Worm (Caenorhabditis elegans): ENCODE results near the gene C13G3.1.

The C13G3.1 gene

ce11 chrV:10967594-10968273 lies 44.5 kb downstream of the C13G3.1 start (continued):
- TF ChIP-seq lag-1 (GFP tag; IDR thresholded peaks at IDR 0.05) (no peak), attf-6 (GFP tag; IDR thresholded peaks at IDR 0.05) (0 out of 2 replicates have a peak, but pooled peaks have one; percentile 13), lin-54 (GFP tag; optimal IDR thresholded peaks at IDR 0.05) (peak; percentile 47), die-1 (tag; optimal IDR thresholded peaks at IDR 0.05) (no peak), madf-8 (GFP tag; conservative IDR thresholded peaks at IDR 0.05) (no peak), ama-1 (optimal IDR thresholded peaks at IDR 0.05) (no peak), ama-1 (GFP tag; optimal IDR thresholded peaks at IDR 0.05) (peak in 1 of 2 experiments; percentile 92), T07F8.4 (tag; optimal IDR thresholded peaks at IDR 0.05) (peak; percentile 38), zfh-2 (GFP tag; conservative IDR thresholded peaks at IDR 0.05) (no peak), C17E4.6 (GFP tag; IDR thresholded peaks at IDR 0.05) (no peak), atf-7 (tag; optimal IDR thresholded peaks at IDR 0.05) (peak; percentile 78), nfya-2 (GFP tag; IDR thresholded peaks at IDR 0.05) (no peak), F55B11.4 (tag; optimal IDR thresholded peaks at IDR 0.05; ENCODE audit: borderline replicate concordance, insufficient read depth) (no peak), somi-1 (GFP tag; optimal IDR thresholded peaks at IDR 0.05) (no peak), him-1 (tag; optimal IDR thresholded peaks at IDR 0.05) (peak; percentile 76), let-526 (GFP tag; IDR thresholded peaks at IDR 0.05) (no peak), Y53F4B.3 (GFP tag; IDR thresholded peaks at IDR 0.05) (no peak), ztf-26 (tag; optimal IDR thresholded peaks at IDR 0.05) (no peak), madf-3 (GFP tag; IDR thresholded peaks at IDR 0.05) (0 out of 2 replicates have a peak, but pooled peaks have one; percentile 15), repo-1 (tag; optimal IDR thresholded peaks at IDR 0.05) (peak; percentile 74), B0336.3 (GFP tag; IDR thresholded peaks at IDR 0.05) (no peak; the same call in 1 of the 2 replicates), K11D2.4 (GFP tag; IDR thresholded peaks at IDR 0.05) (no peak), ets-4 (GFP tag; optimal IDR thresholded peaks at IDR 0.05) (peak; percentile 72), gei-17 (GFP tag; optimal IDR thresholded peaks at IDR 0.05) (no peak), lin-26 (GFP tag; IDR thresholded peaks at IDR 0.05) (peak; percentile 17; the same call in 1 of the 2 replicates), tlf-1 (GFP tag; optimal IDR thresholded peaks at IDR 0.05) (peak; percentile 50), F37B4.10 (GFP tag; IDR thresholded peaks at IDR 0.05) (no peak), rpc-1 (optimal IDR thresholded peaks at IDR 0.05) (no peak), rpc-1 (tag; optimal IDR thresholded peaks at IDR 0.05) (no peak), nhr-80 (tag; optimal IDR thresholded peaks at IDR 0.05) (peak; percentile 99), K12H6.12 (tag; optimal IDR thresholded peaks at IDR 0.05) (no peak), ekl-4 (GFP tag; IDR thresholded peaks at IDR 0.05) (0 out of 2 replicates have a peak, but pooled peaks have one; percentile 26), mcd-1 (GFP tag; IDR thresholded peaks at IDR 0.05) (peak; percentile 22; the same call in 1 of the 2 replicates), athp-1 (tag; optimal IDR thresholded peaks at IDR 0.05) (peak; percentile 24), hmg-1.2 (GFP tag; IDR thresholded peaks at IDR 0.05) (no peak), F39B2.1 (GFP tag; IDR thresholded peaks at IDR 0.05) (peak; percentile 56; the same call in 1 of the 2 replicates), ceh-40 (GFP tag; IDR thresholded peaks at IDR 0.05) (no peak), dpff-1 (tag; optimal IDR thresholded peaks at IDR 0.05) (no peak), Y79H2A.3 (GFP tag; conservative IDR thresholded peaks at IDR 0.05) (no peak), Y56A3A.18 (GFP tag; IDR thresholded peaks at IDR 0.05) (peak; percentile 39; the same call in 1 of the 2 replicates), ZK185.1 (tag; optimal IDR thresholded peaks at IDR 0.05; ENCODE audit: poor library complexity, severe bottlenecking) (peak; percentile 27), ztf-3 (GFP tag; optimal IDR thresholded peaks at IDR 0.05) (no peak), ceh-100 (GFP tag; IDR thresholded peaks at IDR 0.05) (0 out of 2 replicates have a peak, but pooled peaks have one; percentile 18), hlh-26 (GFP tag; conservative IDR thresholded peaks at IDR 0.05) (no peak), lsy-27 (tag; optimal IDR thresholded peaks at IDR 0.05; ENCODE audit: borderline replicate concordance, insufficient read depth) (no peak), cebp-2 (GFP tag; IDR thresholded peaks at IDR 0.05) (no peak), hmg-20 (GFP tag; IDR thresholded peaks at IDR 0.05) (no peak), tbx-9 (tag; optimal IDR thresholded peaks at IDR 0.05; ENCODE audit: borderline replicate concordance) (no peak), chd-7 (tag; optimal IDR thresholded peaks at IDR 0.05) (peak; percentile 57)

All from whole organism, young adult.